Worm (Caenorhabditis elegans): Measurements from ENCODE around the gene C01C10.2.

The C01C10.2 gene

DNA sequence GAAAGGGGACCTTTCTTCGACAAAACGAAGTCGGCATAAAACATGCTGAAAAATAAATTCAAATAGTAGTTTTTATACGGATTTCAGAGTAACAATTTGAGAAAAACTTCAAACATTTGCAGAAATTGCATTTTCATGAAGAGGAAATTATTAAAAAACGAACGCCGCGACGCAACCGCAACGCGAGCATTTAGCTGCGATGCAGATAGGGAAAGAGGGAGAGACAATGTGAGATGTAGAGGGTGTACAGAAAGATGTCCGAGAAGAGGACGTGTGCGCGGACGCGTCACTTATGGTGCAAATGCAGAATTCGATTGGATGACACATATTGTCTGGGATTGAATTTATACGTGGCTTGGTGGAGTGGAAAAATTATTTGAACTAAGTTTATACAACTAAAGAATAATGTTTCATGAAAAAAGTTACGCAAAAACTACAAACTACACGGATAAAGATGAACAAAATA is 37.1 kb upstream of the C01C10.2 start, which contains the start of gene coh-1 (continued):
- TF ChIP-seq ZK546.5 (tag; optimal IDR thresholded peaks at IDR 0.05) (no peak), ceh-20 (GFP tag; IDR thresholded peaks at IDR 0.05) (no peak)

DNA sequence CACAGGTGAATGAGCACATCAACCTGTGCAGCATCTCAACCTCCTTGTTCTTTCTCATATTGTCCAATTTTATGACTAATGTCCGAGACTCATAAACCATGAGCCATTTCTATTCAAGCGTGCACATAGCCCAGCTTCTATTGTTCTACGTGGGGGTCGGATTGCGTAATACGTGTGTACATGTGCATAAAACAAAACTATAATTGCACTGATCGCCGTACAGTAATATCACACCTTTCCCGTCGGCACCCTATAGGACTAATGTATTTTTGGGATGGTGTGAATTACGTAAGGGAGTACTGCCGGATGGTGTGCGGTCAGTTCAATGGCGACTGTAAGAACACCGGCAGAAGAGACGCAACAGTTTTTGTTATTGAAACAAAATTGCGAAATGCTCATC is 32.0 kb upstream of the C01C10.2 start:
- TF ChIP-seq aha-1 (tag) (peak; percentile 4), lin-15B (tag; optimal IDR thresholded peaks at IDR 0.05) (no peak), ceh-32 (tag; optimal IDR thresholded peaks at IDR 0.05; ENCODE audit: poor library complexity) (no peak), madf-9 (GFP tag; conservative IDR thresholded peaks at IDR 0.05) (no peak), mes-2 (tag; optimal IDR thresholded peaks at IDR 0.05; ENCODE audit: poor library complexity, severe bottlenecking) (peak; percentile 27), saeg-2 (GFP tag; IDR thresholded peaks at IDR 0.05) (no peak), arid-1 (GFP tag; conservative IDR thresholded peaks at IDR 0.05) (no peak), dmd-8 (GFP tag; IDR thresholded peaks at IDR 0.05) (no peak), zag-1 (tag; optimal IDR thresholded peaks at IDR 0.05) (no peak), nhr-48 (tag; optimal IDR thresholded peaks at IDR 0.05) (no peak), unc-62 (GFP tag; optimal IDR thresholded peaks at IDR 0.05 in 1 of 2) (no peak), unc-62 (tag; optimal IDR thresholded peaks at IDR 0.05) (no peak), daf-16 (GFP tag; optimal IDR thresholded peaks at IDR 0.05) (no peak), daf-16 (tag; optimal IDR thresholded peaks at IDR 0.05) (no peak), snpc-4 (tag; optimal IDR thresholded peaks at IDR 0.05) (no peak)

DNA sequence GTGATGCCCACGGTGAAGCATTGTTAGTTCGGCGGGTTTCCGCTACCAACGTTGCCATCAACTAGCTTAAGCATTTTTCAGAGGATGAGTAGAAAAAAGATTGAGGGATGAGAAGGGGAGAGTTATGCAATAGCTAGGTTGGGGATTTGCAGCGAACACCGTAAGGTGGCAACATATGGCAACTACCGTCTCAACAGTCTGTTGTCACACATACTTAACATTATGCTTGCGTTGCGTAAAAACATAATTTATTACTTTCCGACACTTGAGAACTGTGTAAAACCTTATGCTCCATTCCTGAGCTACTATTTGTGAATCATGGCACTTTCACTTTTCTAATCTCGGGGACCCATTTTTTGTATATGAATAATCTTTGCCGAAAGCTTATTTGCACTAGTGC is 28.8 kb upstream of the C01C10.2 start:
- no peak for TF ChIP-seq nhr-28 (tag; optimal IDR thresholded peaks at IDR 0.05)

DNA sequence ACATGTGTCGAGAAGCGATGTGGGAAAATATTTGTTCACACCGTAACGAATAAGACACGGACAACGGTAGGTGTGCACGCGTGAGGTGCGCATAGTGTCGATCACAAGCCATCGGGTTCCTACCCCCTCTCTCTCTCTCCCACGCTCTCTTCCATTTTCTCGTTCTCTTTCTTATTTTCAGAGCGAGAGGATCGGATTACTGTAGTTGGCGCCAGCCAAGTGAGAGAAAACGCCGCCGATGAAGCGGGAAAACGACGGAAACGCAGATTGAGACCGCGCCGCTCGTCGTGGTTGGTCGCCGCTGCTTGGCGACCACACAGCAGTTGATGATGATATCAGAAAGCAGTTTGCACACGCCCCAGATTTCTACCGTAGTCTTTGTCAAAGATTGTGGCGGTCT is 26.5 kb upstream of the C01C10.2 start:
- TF ChIP-seq ctbp-1 (GFP tag; IDR thresholded peaks at IDR 0.05) (no peak), hlh-11 (tag; optimal IDR thresholded peaks at IDR 0.05) (peak; percentile 6), spr-3 (GFP tag; optimal IDR thresholded peaks at IDR 0.05) (no peak), nhr-48 (tag; optimal IDR thresholded peaks at IDR 0.05) (no peak), unc-62 (GFP tag; optimal IDR thresholded peaks at IDR 0.05 in 1 of 2) (peak in 1 of 2 experiments; percentile 50), unc-62 (tag; optimal IDR thresholded peaks at IDR 0.05) (no peak), lin-38 (GFP tag; IDR thresholded peaks at IDR 0.05) (no peak), set-16 (GFP tag; IDR thresholded peaks at IDR 0.05) (peak; percentile 62), egl-43 (GFP tag; IDR thresholded peaks at IDR 0.05) (0 out of 2 replicates have a peak, but pooled peaks have one; percentile 46), dve-1 (tag; optimal IDR thresholded peaks at IDR 0.05; ENCODE audit: insufficient read depth) (peak; percentile 1), nhr-28 (tag; optimal IDR thresholded peaks at IDR 0.05) (no peak)

DNA sequence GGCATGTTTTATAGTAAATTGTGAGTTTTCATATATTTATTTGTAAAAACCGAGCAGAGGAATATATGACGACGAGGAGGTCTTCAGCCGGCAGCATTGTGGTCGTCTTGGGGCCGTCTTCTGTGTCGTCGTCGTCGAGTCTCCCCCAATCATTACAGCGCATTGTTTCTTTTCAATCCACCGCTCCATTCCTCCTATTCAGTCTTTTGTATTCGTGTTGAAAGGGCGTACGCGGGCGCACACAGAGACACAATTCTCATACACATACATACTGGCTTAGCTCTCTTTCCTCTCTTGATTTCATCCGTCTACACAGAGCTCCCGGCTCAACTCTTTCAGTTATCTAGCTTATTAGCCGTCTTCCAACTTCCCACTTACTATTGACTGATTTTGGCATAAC is 25.7 kb upstream of the C01C10.2 start, which contains the start of gene sox-2:
sox-2 (minus strand) TSS at position 100 of the 400 bp plus-strand sequence.
- TF ChIP-seq ceh-32 (tag; optimal IDR thresholded peaks at IDR 0.05; ENCODE audit: poor library complexity) (no peak), aha-1 (tag) (peak; percentile 83)

DNA sequence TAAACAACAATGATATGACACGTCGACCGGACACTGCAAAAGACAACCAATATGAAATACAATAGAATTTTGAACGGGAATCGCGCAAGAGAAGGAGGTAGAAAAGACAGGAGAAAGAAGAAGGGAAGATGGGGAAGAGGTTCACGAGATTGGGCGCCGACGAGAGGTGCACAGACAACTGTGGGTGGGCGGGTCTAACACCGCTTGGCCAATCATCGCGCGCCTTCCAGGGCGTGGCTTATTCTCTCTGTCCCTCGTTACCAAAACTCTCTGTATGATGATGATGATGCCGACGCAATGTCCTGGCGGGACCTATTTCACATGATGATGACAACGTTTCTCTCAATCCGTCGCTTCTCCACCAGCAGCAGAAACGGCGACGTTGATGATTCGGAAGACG is 22.6 kb upstream of the C01C10.2 start:
- TF ChIP-seq rbr-2 (tag; optimal IDR thresholded peaks at IDR 0.05) = peak; percentile 12
- TF ChIP-seq set-16 (GFP tag; IDR thresholded peaks at IDR 0.05) = peak; percentile 49
- TF ChIP-seq aha-1 (tag) = peak; percentile 24
- no peak for TF ChIP-seq ceh-28 (tag; optimal IDR thresholded peaks at IDR 0.05)
- 0 out of 2 replicates have a peak, but pooled peaks have one; percentile 6 for TF ChIP-seq hmg-1.1 (GFP tag; IDR thresholded peaks at IDR 0.05)
- 0 out of 2 replicates have a peak, but pooled peaks have one; percentile 21 for TF ChIP-seq egl-43 (GFP tag; IDR thresholded peaks at IDR 0.05)

DNA sequence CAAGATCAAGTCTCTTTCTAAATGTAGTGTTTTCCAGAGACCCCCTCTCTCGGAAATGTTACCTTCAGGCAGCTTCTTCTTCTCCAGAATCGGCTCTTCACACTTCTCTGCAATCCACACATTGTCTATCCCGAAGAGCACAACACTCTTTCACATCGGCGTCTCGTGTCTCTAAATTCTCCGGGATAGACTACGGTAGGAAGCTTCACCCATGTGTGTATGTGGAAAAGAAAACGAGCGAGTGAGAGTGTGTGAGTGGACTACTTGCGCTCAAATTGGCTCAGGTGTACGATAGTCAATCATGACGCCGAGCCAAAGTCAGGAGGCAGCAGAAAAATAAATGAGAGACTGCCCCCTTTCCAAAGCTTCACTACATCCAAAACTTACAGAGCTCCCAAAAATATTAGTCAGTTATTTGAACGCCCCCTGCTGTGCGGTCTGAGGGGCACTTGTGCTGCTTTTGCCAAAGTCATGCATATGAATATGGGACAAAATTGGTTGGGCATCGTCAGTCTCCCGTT is 19.3 kb upstream of the C01C10.2 start:
- TF ChIP-seq lsy-2 (tag; optimal IDR thresholded peaks at IDR 0.05) = peak in 1 of 2 experiments; percentile 30
- no peak for TF ChIP-seq saeg-2 (GFP tag; IDR thresholded peaks at IDR 0.05)
- no peak for TF ChIP-seq nhr-42 (GFP tag; IDR thresholded peaks at IDR 0.05)
- TF ChIP-seq fkh-10 (GFP tag; optimal IDR thresholded peaks at IDR 0.05) = peak; percentile 65
- no peak for TF ChIP-seq lim-7 (GFP tag; IDR thresholded peaks at IDR 0.05)
- TF ChIP-seq daf-16 (GFP tag; optimal IDR thresholded peaks at IDR 0.05) = no peak
- TF ChIP-seq daf-16 (tag; optimal IDR thresholded peaks at IDR 0.05) = no peak
- peak; percentile 91 for TF ChIP-seq aha-1 (tag)
- no peak for TF ChIP-seq ceh-82 (tag; optimal IDR thresholded peaks at IDR 0.05)
- no peak for TF ChIP-seq nhr-76 (tag; optimal IDR thresholded peaks at IDR 0.05)

Data from whole organism, L4 larva.